Fruit fly (Drosophila melanogaster) whole organism, larva: ENCODE data around the gene Tmc.

Experiments
- noc ChIP-seq: fragments of 200-800 bp; sonication (Bioruptor generic); optimal IDR thresholded peaks from 3 replicates; lab custom pipeline; 2019; ENCODE audit warnings: missing biosample characterization, mild to moderate bottlenecking, missing genetic modification characterization, moderate library complexity

Gene Tmc

dm6 chr3L:9597464-9597863, at the start of gene Tmc:
Gene Tmc, plus strand, starts transcription at chr3L:9597764.
- TF ChIP-seq noc (tag; lab: Kevin White, UChicago) = no peak

DNA sequence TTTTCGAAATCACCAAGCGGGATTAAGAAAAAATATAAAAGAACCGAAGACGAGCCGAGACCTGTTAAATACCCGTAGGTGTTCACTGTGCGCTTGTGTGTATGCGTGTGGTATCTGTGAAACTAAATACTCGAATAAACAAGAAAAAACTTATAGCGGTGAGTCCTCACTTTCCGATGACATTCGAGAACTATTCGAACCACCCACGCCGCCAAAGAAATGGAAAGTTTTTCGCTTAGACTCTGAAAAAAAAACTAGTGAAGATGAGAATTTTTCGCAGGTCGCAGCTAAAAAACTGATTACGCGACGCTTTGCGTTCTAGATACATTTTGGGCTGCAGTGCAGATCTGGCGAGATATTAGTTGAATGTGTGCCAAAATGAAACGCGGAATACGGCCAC, 49.7 kb upstream of the Tmc start:
- no peak for TF ChIP-seq noc (tag; lab: Kevin White, UChicago)

dm6 chr3L:9548800-9549199, 48.8 kb upstream of the Tmc start:
- TF ChIP-seq noc (tag; lab: Kevin White, UChicago) = no peak

DNA sequence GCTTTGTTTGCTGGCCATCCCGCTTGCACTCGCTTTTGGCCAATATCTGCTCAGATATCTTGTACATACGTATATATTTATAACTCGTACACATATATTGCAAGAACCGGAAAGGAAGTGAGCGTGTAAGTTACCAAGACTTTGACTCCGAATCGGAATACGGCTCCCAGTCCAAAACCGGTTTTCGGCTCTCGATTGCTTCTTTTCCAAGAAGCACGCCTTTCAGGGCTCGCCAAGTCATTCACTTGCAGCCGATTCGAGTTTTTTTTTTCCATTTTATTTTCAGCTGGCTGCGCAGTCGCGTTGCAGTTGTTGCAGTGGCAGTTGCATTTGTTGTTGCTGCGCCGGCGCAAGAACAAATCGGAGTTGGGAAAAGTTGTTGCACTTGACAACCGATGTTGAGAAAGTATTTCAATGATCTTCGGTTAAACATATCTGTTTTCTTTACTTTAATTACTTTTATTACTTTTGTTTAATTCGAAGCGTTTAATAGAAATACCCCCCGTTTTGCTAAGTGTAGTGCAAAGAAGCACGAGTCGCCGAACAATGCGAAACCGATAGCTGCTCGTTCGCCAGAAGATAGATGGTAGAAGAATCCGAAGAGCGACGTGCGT, 47.8 kb upstream of the Tmc start:
- no peak for TF ChIP-seq noc (tag; lab: Kevin White, UChicago)

DNA sequence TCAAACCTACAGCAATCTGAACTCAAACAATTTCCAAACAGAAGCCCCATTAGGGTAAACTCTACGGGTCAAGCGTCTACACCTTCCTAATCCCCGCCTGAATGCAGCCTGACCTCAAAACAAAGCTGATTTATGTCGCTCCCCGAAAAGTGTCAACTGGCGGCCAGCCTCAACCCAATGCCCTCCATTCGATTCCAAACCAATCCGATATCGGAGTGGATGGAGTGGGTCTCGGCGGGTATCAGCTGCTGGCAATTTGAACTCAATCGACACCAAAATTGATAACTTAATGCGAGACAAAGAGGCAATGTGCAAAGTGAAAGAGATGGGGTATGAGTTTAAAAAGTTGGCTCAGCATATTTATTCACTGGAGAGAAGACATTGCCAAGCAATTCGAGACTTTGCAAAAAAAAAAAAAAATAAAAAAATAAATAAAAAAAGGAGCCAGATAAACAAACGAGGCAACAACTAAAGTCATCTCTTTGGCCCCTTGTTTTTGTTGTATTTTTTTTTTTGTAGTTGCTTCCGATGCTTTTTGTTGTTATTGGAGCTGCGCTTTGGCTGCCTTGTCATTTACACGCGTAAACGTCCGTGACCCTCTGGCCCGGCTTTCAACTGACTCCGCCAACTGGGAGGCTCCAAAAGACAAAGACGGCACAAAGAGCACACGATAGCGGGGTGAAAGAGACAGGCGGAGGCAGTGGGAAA, 46.5 kb upstream of the Tmc start:
- TF ChIP-seq noc (tag; lab: Kevin White, UChicago) = no peak

- no peak for TF ChIP-seq noc (tag; lab: Kevin White, UChicago)
Measured at dm6 chr3L:9552190-9552809, 45.3 kb upstream of the Tmc start.

dm6 chr3L:9555004-9555403, 42.6 kb upstream of the Tmc start:
- TF ChIP-seq noc (tag; lab: Kevin White, UChicago) = no peak

- no peak for TF ChIP-seq noc (tag; lab: Kevin White, UChicago)
Measured at dm6 chr3L:9556666-9557065, 40.9 kb upstream of the Tmc start.

- TF ChIP-seq noc (tag; lab: Kevin White, UChicago) = no peak
Measured at dm6 chr3L:9559040-9559439, 38.5 kb upstream of the Tmc start.

- TF ChIP-seq noc (tag; lab: Kevin White, UChicago) = no peak
Measured at dm6 chr3L:9566849-9567248, 30.7 kb upstream of the Tmc start.

DNA sequence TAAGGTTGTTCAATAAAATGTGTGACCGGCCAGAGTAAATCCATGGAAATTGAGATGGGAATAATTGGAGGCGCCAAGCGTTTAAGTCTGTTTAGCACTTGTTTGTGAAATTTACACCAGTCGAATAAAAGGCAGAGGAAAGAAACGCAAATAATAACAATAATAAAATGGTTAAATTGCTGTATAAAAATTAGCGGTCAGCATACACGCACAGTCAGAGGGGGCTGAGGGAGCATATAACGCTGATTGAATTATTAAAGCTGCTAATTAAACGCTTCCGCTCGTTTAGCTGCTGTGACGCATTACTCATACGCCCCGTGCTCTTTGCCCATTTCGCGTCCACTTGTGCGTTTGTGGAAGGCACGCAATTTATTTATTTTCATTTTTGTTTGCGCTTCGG, 29.8 kb upstream of the Tmc start:
- TF ChIP-seq noc (tag; lab: Kevin White, UChicago) = no peak

- no peak for TF ChIP-seq noc (tag; lab: Kevin White, UChicago)
Measured at dm6 chr3L:9569194-9569593, 28.4 kb upstream of the Tmc start.

DNA sequence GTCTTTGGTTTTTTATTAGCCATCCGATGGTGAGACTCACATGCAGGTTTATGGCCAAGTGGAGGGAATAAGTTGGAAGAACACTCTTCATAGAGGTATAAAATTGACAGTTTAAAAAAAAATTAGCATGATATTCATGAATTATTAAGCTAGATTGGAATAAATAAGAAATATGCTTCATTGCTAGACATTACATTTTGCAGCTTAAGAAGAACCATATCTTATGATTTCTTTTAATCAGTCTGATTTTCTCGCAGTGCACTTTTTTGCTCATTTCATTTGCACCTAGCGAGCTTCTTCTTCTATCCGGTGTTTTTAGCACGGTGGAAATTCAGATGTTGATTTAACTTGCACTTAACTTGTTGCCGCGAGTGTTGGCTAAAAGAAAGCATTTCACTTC, 27.7 kb upstream of the Tmc start:
- TF ChIP-seq noc (tag; lab: Kevin White, UChicago) = no peak

DNA sequence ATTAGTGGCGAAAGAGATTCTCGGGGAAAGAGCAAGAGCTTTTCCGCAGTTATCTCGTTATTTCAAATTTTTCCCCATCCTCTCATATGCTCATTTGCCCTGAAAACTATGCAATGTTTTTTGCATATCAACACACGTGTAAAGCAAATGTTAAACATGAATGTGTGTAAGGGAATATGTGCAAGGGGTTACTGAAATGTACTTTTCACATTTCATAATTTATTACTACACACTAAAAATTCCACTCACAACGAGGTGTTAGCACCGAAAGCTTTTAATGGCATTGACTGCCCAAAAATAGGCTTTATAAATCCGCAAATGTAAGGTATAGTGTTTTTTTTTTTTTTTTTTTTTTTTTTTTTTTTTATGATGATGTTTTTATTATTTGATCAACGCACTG, 25.9 kb upstream of the Tmc start:
- TF ChIP-seq noc (tag; lab: Kevin White, UChicago) = no peak

dm6 chr3L:9583388-9583787, 14.2 kb upstream of the Tmc start:
- TF ChIP-seq noc (tag; lab: Kevin White, UChicago) = no peak

DNA sequence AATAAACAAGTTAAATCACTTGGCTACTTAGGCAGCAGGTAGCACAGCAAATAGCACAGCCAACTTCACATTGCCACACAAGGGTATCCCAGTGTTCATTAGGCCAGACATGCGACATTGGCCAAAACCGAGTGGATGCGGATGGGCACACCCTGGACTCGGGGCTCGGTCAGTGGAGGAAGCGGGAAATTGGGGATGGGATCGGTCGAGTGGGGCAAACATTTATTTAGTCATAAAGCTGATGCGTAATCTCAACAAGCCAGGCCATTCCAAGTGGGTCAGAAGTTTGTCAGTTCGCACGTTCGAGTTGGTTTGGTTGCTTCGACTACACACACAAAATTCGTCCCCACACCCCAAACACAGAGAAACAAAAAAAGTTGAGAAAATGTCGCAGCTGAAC, 1.1 kb downstream of the Tmc start, which contains the start of gene CG3222:
Gene CG3222 (plus strand): TSS at position 301 of the 400 bp plus-strand sequence.
- TF ChIP-seq noc (tag; lab: Kevin White, UChicago) = no peak

dm6 chr3L:9601225-9601624, 3.7 kb downstream of the Tmc start, which contains the start of the genes CG3088 and CG3306:
Gene CG3088, minus strand, starts transcription at chr3L:9601325.
Gene CG3306, plus strand, starts transcription at chr3L:9601523.
- TF ChIP-seq noc (tag; lab: Kevin White, UChicago) = no peak
